Worm (Caenorhabditis elegans) whole organism, early embryonic: ENCODE data around the gene C31E10.6.

Experiments used
- aly-1 ChIP-seq: sonication (generic microtip); optimal IDR thresholded peaks from 2 replicates; lab custom pipeline; 2016; ENCODE audit warnings: missing genetic modification characterization, missing compliant biosample characterization
- ama-1 ChIP-seq: fragments of 150-350 bp; optimal IDR thresholded peaks from 2 replicates; lab custom pipeline; 2014
- ceh-36 ChIP-seq: sonication (generic microtip); optimal IDR thresholded peaks from 2 replicates; lab custom pipeline; 2016; ENCODE audit warnings: missing genetic modification characterization, inconsistent platforms, missing compliant biosample characterization
- hnd-1 ChIP-seq: sonication (generic microtip); optimal IDR thresholded peaks from 2 replicates; lab custom pipeline; 2016; ENCODE audit warnings: missing genetic modification characterization, missing compliant biosample characterization
- pes-1 ChIP-seq: fragments of 200-800 bp; sonication (Bioruptor generic); IDR thresholded peaks from 2 replicates; pipeline ENCODE4 v1.3.6; 2022; ENCODE audit warnings: missing genetic modification reagents, missing genetic modification characterization, missing compliant biosample characterization
- scrt-1 ChIP-seq: fragments of 200-800 bp; sonication (Bioruptor generic); IDR thresholded peaks from 2 replicates; pipeline ENCODE4 v1.3.6; 2022; ENCODE audit warnings: missing genetic modification characterization, missing compliant biosample characterization
- tbx-11 ChIP-seq: fragments of 200-800 bp; sonication (Bioruptor generic); IDR thresholded peaks from 2 replicates; pipeline ENCODE4 v1.3.6; 2022; ENCODE audit warnings: missing genetic modification characterization, missing compliant biosample characterization
- tbx-37 ChIP-seq: fragments of 200-800 bp; sonication (Bioruptor generic); conservative IDR thresholded peaks from 2 replicates; pipeline ENCODE4 v1.3.6; 2022; ENCODE audit warnings: missing genetic modification reagents, missing genetic modification characterization, missing compliant biosample characterization
- tra-4 ChIP-seq: sonication (generic microtip); optimal IDR thresholded peaks from 2 replicates; lab custom pipeline; 2017; ENCODE audit warnings: missing genetic modification characterization, missing compliant biosample characterization

- TF ChIP-seq ceh-36 (tag; lab: Kevin White, UChicago): no peak
- no peak for TF ChIP-seq aly-1 (tag; lab: Kevin White, UChicago)
- no peak for TF ChIP-seq scrt-1 (GFP tag; lab: Robert Waterston, UW)
- no peak for TF ChIP-seq hnd-1 (tag; lab: Kevin White, UChicago)
- no peak for TF ChIP-seq tbx-37 (GFP tag; lab: Robert Waterston, UW)
- no peak for TF ChIP-seq tra-4 (tag; lab: Kevin White, UChicago)
- TF ChIP-seq ama-1 (lab: Kevin White, UChicago): no peak
- TF ChIP-seq pes-1 (GFP tag; lab: Robert Waterston, UW): no peak
- TF ChIP-seq tbx-11 (GFP tag; lab: Robert Waterston, UW): no peak
These were observed 27.8 kb upstream of the C31E10.6 start, which contains the start of gene pqn-39 for ce11 chrX:13968292-13968691.
